Fruit fly (Drosophila melanogaster) whole organism, embryonic: ENCODE data around the gene CG15336.

Experiments used
- ATbp ChIP-seq: fragments of 200-800 bp; sonication (Bioruptor generic); optimal IDR thresholded peaks from 2 replicates; lab custom pipeline; 2017; ENCODE audit warnings: missing biosample characterization, mild to moderate bottlenecking, missing genetic modification characterization, missing genetic modification reagents
- Ada2b ChIP-seq: fragments of 200-800 bp; sonication (Bioruptor generic); IDR thresholded peaks from 2 replicates; pipeline ENCODE4 v1.3.6; 2022; ENCODE audit warnings: missing biosample characterization, missing genetic modification characterization
- BEAF-32 ChIP-seq: fragments of 200-800 bp; sonication (Bioruptor generic); optimal IDR thresholded peaks from 3 replicates; lab custom pipeline; 2017; ENCODE audit warnings: missing biosample characterization, missing genetic modification characterization, mild to moderate bottlenecking, moderate library complexity, missing genetic modification reagents
- C15 ChIP-seq: fragments of 200-800 bp; sonication (Bioruptor generic); IDR thresholded peaks from 3 replicates; pipeline ENCODE4 v1.3.6; 2022; ENCODE audit warnings: missing biosample characterization, missing genetic modification characterization
- CG10321 ChIP-seq: fragments of 200-800 bp; sonication (Bioruptor generic); IDR thresholded peaks from 2 replicates; pipeline ENCODE4 v1.3.6; 2022; ENCODE audit warnings: missing biosample characterization, missing genetic modification characterization
- CG12219 ChIP-seq: fragments of 200-800 bp; sonication (Bioruptor generic); optimal IDR thresholded peaks from 3 replicates; lab custom pipeline; 2018; ENCODE audit warnings: missing biosample characterization, mild to moderate bottlenecking, missing genetic modification characterization
- CG14014 ChIP-seq: fragments of 200-800 bp; sonication (Bioruptor generic); IDR thresholded peaks from 2 replicates; pipeline ENCODE4 v1.3.6; 2022; ENCODE audit warnings: missing biosample characterization, missing genetic modification characterization
- CG14667 ChIP-seq: fragments of 200-800 bp; sonication (Bioruptor generic); IDR thresholded peaks from 2 replicates; pipeline ENCODE4 v1.3.6; 2022; ENCODE audit warnings: missing biosample characterization, missing genetic modification characterization
- CG14860 ChIP-seq: fragments of 200-800 bp; sonication (Bioruptor generic); IDR thresholded peaks from 3 replicates; pipeline ENCODE4 v1.3.6; 2022; ENCODE audit warnings: missing biosample characterization, missing genetic modification characterization; ENCODE audit not compliant: partially characterized antibody
- CG2129 ChIP-seq: fragments of 200-800 bp; sonication (Bioruptor generic); IDR thresholded peaks from 2 replicates; pipeline ENCODE4 v1.3.6; 2022; ENCODE audit warnings: missing biosample characterization, missing genetic modification characterization; ENCODE audit not compliant: partially characterized antibody
- CG2875 ChIP-seq: fragments of 200-800 bp; sonication (Bioruptor generic); optimal IDR thresholded peaks from 2 replicates; lab custom pipeline; 2017; ENCODE audit warnings: missing biosample characterization, mild to moderate bottlenecking, missing genetic modification characterization, missing genetic modification reagents
- CG32772 ChIP-seq: fragments of 200-800 bp; sonication (Bioruptor generic); IDR thresholded peaks from 2 replicates; pipeline ENCODE4 v1.3.6; 2022; ENCODE audit warnings: missing biosample characterization, missing genetic modification characterization
- CG4328 ChIP-seq: fragments of 200-800 bp; sonication (Bioruptor generic); optimal IDR thresholded peaks from 3 replicates; lab custom pipeline; 2017; ENCODE audit warnings: missing biosample characterization, missing genetic modification reagents, missing genetic modification characterization
- CG4707 ChIP-seq: fragments of 200-800 bp; sonication (Bioruptor generic); optimal IDR thresholded peaks from 2 replicates; lab custom pipeline; 2018; ENCODE audit warnings: missing biosample characterization, mild to moderate bottlenecking, missing genetic modification characterization, moderate library complexity
- CG6791 ChIP-seq: fragments of 200-800 bp; sonication (Bioruptor generic); IDR thresholded peaks from 3 replicates; pipeline ENCODE4 v1.3.6; 2022; ENCODE audit warnings: missing biosample characterization, missing genetic modification characterization; ENCODE audit not compliant: partially characterized antibody
- CG6854 ChIP-seq: fragments of 200-800 bp; sonication (Bioruptor generic); optimal IDR thresholded peaks from 3 replicates; lab custom pipeline; 2017; ENCODE audit warnings: missing biosample characterization, mild to moderate bottlenecking, missing genetic modification characterization
- CG8359 ChIP-seq: fragments of 200-800 bp; sonication (Bioruptor generic); optimal IDR thresholded peaks from 2 replicates; lab custom pipeline; 2017; ENCODE audit warnings: missing biosample characterization, mild to moderate bottlenecking, missing genetic modification characterization, borderline replicate concordance
- CoRest ChIP-seq: fragments of 200-800 bp; sonication (Bioruptor generic); optimal IDR thresholded peaks from 3 replicates; lab custom pipeline; 2018; ENCODE audit warnings: missing biosample characterization, mild to moderate bottlenecking, missing genetic modification characterization, moderate library complexity
- Ets65A ChIP-seq: fragments of 200-800 bp; sonication (Bioruptor generic); peaks from one replicate; lab custom pipeline; 2016; ENCODE audit warnings: missing biosample characterization, missing genetic modification characterization
- Fer2 ChIP-seq: fragments of 200-800 bp; sonication (Bioruptor generic); optimal IDR thresholded peaks from 2 replicates; lab custom pipeline; 2018; ENCODE audit warnings: missing biosample characterization, mild to moderate bottlenecking, missing genetic modification characterization, moderate library complexity
- Hr3 ChIP-seq: fragments of 200-800 bp; sonication (Bioruptor generic); optimal IDR thresholded peaks from 3 replicates; lab custom pipeline; 2016; ENCODE audit warnings: missing biosample characterization, missing genetic modification characterization
- Med ChIP-seq: fragments of 200-800 bp; sonication (Bioruptor generic); peaks from one replicate; lab custom pipeline; 2016; ENCODE audit warnings: missing biosample characterization, missing genetic modification characterization, mild to moderate bottlenecking, inconsistent platforms, moderate library complexity
- NC2β ChIP-seq: fragments of 200-800 bp; sonication (Bioruptor generic); optimal IDR thresholded peaks from 2 replicates; lab custom pipeline; 2016; ENCODE audit warnings: missing biosample characterization, missing genetic modification characterization
- Optix ChIP-seq: fragments of 200-800 bp; sonication (Bioruptor generic); IDR thresholded peaks from 3 replicates; pipeline ENCODE4 v1.3.6; 2022; ENCODE audit warnings: missing biosample characterization, missing genetic modification characterization
- bsh ChIP-seq, 2 experiments: fragments of 200-800 bp; sonication (Bioruptor generic); optimal IDR thresholded peaks; 2 replicates each; lab custom pipeline; 2017 to 2018; ENCODE audit warnings: mild to moderate bottlenecking in 2 of 2, missing biosample characterization in 2 of 2, missing genetic modification characterization in 2 of 2, moderate library complexity in 1 of 2
- chinmo ChIP-seq: fragments of 200-800 bp; sonication (Bioruptor generic); IDR thresholded peaks from 4 replicates; pipeline ENCODE4 v1.3.6; 2022; ENCODE audit warnings: missing biosample characterization, missing genetic modification characterization; ENCODE audit not compliant: partially characterized antibody
- crc ChIP-seq: fragments of 200-800 bp; sonication (Bioruptor generic); optimal IDR thresholded peaks from 2 replicates; lab custom pipeline; 2016; ENCODE audit warnings: missing biosample characterization, missing genetic modification characterization
- crol ChIP-seq: fragments of 200-800 bp; sonication (Bioruptor generic); IDR thresholded peaks from 2 replicates; pipeline ENCODE4 v1.3.6; 2022; ENCODE audit warnings: missing biosample characterization, missing genetic modification characterization
- dati ChIP-seq: fragments of 200-800 bp; sonication (Bioruptor generic); IDR thresholded peaks from 2 replicates; pipeline ENCODE4 v1.3.6; 2022; ENCODE audit warnings: missing biosample characterization, missing genetic modification characterization
- dimm ChIP-seq: fragments of 200-800 bp; sonication (Bioruptor generic); IDR thresholded peaks from 2 replicates; pipeline ENCODE4 v1.3.6; 2022; ENCODE audit warnings: missing biosample characterization, missing genetic modification characterization
- en ChIP-seq: fragments of 200-800 bp; sonication (Bioruptor generic); optimal IDR thresholded peaks from 2 replicates; lab custom pipeline; 2016; ENCODE audit warnings: missing biosample characterization, missing genetic modification characterization
- eve ChIP-seq, 2 experiments: fragments of >200 bp; optimal IDR thresholded peaks; 2 replicates each; lab custom pipeline; 2017; ENCODE audit warnings: missing biosample characterization in 2 of 2, missing genetic modification characterization in 2 of 2
- ewg ChIP-seq: fragments of 200-800 bp; sonication (Bioruptor generic); optimal IDR thresholded peaks from 3 replicates; lab custom pipeline; 2017; ENCODE audit warnings: mild to moderate bottlenecking, missing biosample characterization, missing genetic modification reagents, missing genetic modification characterization
- fd64A ChIP-seq: fragments of 200-800 bp; sonication (Bioruptor generic); optimal IDR thresholded peaks from 3 replicates; lab custom pipeline; 2018; ENCODE audit warnings: missing biosample characterization, mild to moderate bottlenecking, missing genetic modification characterization
- gro ChIP-seq: fragments of 200-800 bp; sonication (Bioruptor generic); optimal IDR thresholded peaks from 2 replicates; lab custom pipeline; 2016; ENCODE audit warnings: missing biosample characterization, missing genetic modification characterization
- jing ChIP-seq: fragments of 200-800 bp; sonication (Bioruptor generic); optimal IDR thresholded peaks from 2 replicates; lab custom pipeline; 2018; ENCODE audit warnings: missing biosample characterization, mild to moderate bottlenecking, missing genetic modification characterization
- ken ChIP-seq: fragments of 200-800 bp; sonication (Bioruptor generic); IDR thresholded peaks from 3 replicates; pipeline ENCODE4 v1.3.6; 2022; ENCODE audit warnings: missing biosample characterization, missing genetic modification characterization
- lmd ChIP-seq: fragments of 200-800 bp; sonication (Bioruptor generic); IDR thresholded peaks from 2 replicates; pipeline ENCODE4 v1.3.6; 2022; ENCODE audit warnings: missing biosample characterization, missing genetic modification characterization
- lov ChIP-seq, 2 experiments: fragments of 200-800 bp in 1 of 2; fragments of >200 bp in 1 of 2; sonication (Bioruptor generic) in 1 of 2; IDR thresholded peaks in 1 of 2; optimal IDR thresholded peaks in 1 of 2; 2 replicates in 1 of 2; 3 replicates in 1 of 2; pipeline versions ENCODE4 v1.3.6 to Lab custom; 2017 to 2022; ENCODE audit warnings: missing biosample characterization in 1 of 2, missing genetic modification characterization in 1 of 2
- maf-S ChIP-seq: fragments of 200-800 bp; sonication (Bioruptor generic); optimal IDR thresholded peaks from 2 replicates; lab custom pipeline; 2016; ENCODE audit warnings: missing biosample characterization, missing genetic modification characterization
- nerfin-1 ChIP-seq: fragments of 200-800 bp; sonication (Bioruptor generic); optimal IDR thresholded peaks from 3 replicates; lab custom pipeline; 2019; ENCODE audit warnings: missing biosample characterization, mild to moderate bottlenecking, missing genetic modification characterization, moderate library complexity
- pita ChIP-seq: fragments of 200-800 bp; sonication (Bioruptor generic); optimal IDR thresholded peaks from 2 replicates; lab custom pipeline; 2017; ENCODE audit warnings: missing biosample characterization, mild to moderate bottlenecking, missing genetic modification characterization
- psq ChIP-seq: fragments of 200-800 bp; sonication (Bioruptor generic); optimal IDR thresholded peaks from 2 replicates; lab custom pipeline; 2017; ENCODE audit warnings: missing biosample characterization, missing genetic modification characterization
- sim ChIP-seq: fragments of 200-800 bp; sonication (Bioruptor generic); IDR thresholded peaks from 2 replicates; pipeline ENCODE4 v1.3.6; 2022; ENCODE audit warnings: missing biosample characterization, missing genetic modification characterization
- tio ChIP-seq: fragments of 200-800 bp; sonication (Bioruptor generic); optimal IDR thresholded peaks from 2 replicates; lab custom pipeline; 2017; ENCODE audit warnings: missing biosample characterization, missing genetic modification characterization, inconsistent platforms
- tup ChIP-seq: fragments of 200-800 bp; sonication (Bioruptor generic); optimal IDR thresholded peaks from 2 replicates; lab custom pipeline; 2016; ENCODE audit warnings: missing biosample characterization, mild to moderate bottlenecking, missing genetic modification characterization, moderate library complexity
- unpg ChIP-seq: fragments of 200-800 bp; sonication (Bioruptor generic); optimal IDR thresholded peaks from 3 replicates; lab custom pipeline; 2018; ENCODE audit warnings: missing biosample characterization, mild to moderate bottlenecking, missing genetic modification characterization, moderate library complexity
- zen ChIP-seq: fragments of 200-800 bp; sonication (Bioruptor generic); optimal IDR thresholded peaks from 3 replicates; lab custom pipeline; 2018; ENCODE audit warnings: missing biosample characterization, mild to moderate bottlenecking, missing genetic modification characterization, moderate library complexity
- zf30C ChIP-seq: fragments of 200-800 bp; sonication (Bioruptor generic); optimal IDR thresholded peaks from 3 replicates; lab custom pipeline; 2018; ENCODE audit warnings: missing biosample characterization, mild to moderate bottlenecking, missing genetic modification characterization

The CG15336 gene

DNA sequence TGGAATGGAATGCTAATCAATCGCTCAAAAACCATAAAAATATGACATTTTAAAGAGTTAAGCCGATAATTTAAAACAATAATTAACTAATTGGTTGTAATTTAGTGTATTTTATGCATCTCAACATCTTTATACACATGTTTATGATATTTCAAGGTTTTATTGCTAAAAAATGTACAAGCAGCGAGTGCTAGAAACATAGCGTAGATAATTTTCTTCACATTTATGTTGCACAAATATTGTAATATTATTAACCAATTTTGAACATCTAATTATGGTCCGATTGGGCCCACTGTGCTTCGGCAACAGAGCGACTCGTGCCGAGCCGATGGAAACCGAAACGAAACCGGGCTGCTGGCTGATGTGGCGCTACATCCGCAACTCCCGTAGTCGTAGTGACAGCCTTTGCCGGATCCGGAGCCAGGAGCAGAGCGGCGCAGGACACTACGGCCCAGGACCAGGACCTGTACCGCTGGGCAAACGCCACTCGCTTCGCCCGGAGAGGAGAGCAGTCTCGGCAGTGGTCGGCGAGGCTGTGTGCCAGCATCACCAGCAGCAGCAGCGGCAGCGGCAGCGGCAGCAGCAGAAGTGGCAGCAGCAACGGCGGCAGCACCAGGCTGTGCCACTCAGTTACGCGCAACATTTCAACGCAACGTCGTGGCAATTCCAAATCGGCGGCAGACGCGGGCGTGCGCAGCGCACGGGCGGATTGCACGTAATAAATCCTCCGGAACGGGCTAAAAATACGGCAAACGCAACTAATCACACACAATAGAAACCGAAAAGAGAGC lies 30.6 kb downstream of the CG15336 start, which contains the start of gene sdt (continued):
- no peak for TF ChIP-seq lov (optimal IDR thresholded peaks at IDR 0.05; lab: Kevin White, UChicago)
- TF ChIP-seq lov (GFP tag; IDR thresholded peaks at IDR 0.05; lab: Robert Waterston, UW): no peak
- no peak for TF ChIP-seq CG10321 (GFP tag; lab: Robert Waterston, UW)
- TF ChIP-seq tio: no peak
- TF ChIP-seq CG14860 (GFP tag; lab: Robert Waterston, UW): no peak
- TF ChIP-seq CG4328 (GFP tag; lab: Kevin White, UChicago): no peak
- no peak for TF ChIP-seq nerfin-1 (tag; lab: Kevin White, UChicago)
- no peak for TF ChIP-seq C15 (GFP tag; lab: Robert Waterston, UW)
- no peak for TF ChIP-seq Hr3 (GFP tag; lab: Kevin White, UChicago)
- no peak for TF ChIP-seq CG2875 (GFP tag; lab: Kevin White, UChicago)
- 0 out of 2 replicates have a peak, but pooled peaks have one; percentile 11 for TF ChIP-seq lmd (GFP tag; lab: Robert Waterston, UW)
- no peak for TF ChIP-seq CG12219 (GFP tag; lab: Kevin White, UChicago)
- TF ChIP-seq unpg: no peak
- TF ChIP-seq sim (GFP tag; lab: Robert Waterston, UW): no peak
- no peak for TF ChIP-seq ATbp (GFP tag; lab: Kevin White, UChicago)
- TF ChIP-seq CoRest (tag; lab: Kevin White, UChicago): peak; percentile 25
- TF ChIP-seq CG2129 (GFP tag; lab: Robert Waterston, UW): no peak
- no peak for TF ChIP-seq CG32772
- no peak for TF ChIP-seq pita (GFP tag; lab: Kevin White, UChicago)
- TF ChIP-seq psq (GFP tag; lab: Kevin White, UChicago): no peak
- TF ChIP-seq dimm: no peak
- no peak for TF ChIP-seq en (GFP tag; lab: Kevin White, UChicago)
- TF ChIP-seq crol (GFP tag; lab: Robert Waterston, UW): no peak
- no peak for TF ChIP-seq Fer2 (tag; lab: Kevin White, UChicago)
- TF ChIP-seq dati (GFP tag; lab: Robert Waterston, UW): no peak
- TF ChIP-seq bsh (GFP tag; optimal IDR thresholded peaks at IDR 0.05; lab: Kevin White, UChicago): no peak
- TF ChIP-seq CG4707 (GFP tag; lab: Kevin White, UChicago): peak; percentile 30
- TF ChIP-seq CG14667 (GFP tag; lab: Robert Waterston, UW): no peak
- TF ChIP-seq CG6854 (GFP tag; lab: Kevin White, UChicago): no peak
- TF ChIP-seq ewg (GFP tag; lab: Kevin White, UChicago): peak; percentile 45
- TF ChIP-seq ken (GFP tag; lab: Robert Waterston, UW): no peak
- TF ChIP-seq BEAF-32 (GFP tag; lab: Kevin White, UChicago): no peak
- no peak for TF ChIP-seq NC2β (GFP tag; lab: Kevin White, UChicago)
- TF ChIP-seq Ada2b: no peak
- TF ChIP-seq CG8359: no peak
- no peak for TF ChIP-seq tup
- no peak for TF ChIP-seq jing
- TF ChIP-seq Med: no peak
- no peak for TF ChIP-seq gro (GFP tag; lab: Kevin White, UChicago)
- TF ChIP-seq eve (GFP tag; optimal IDR thresholded peaks at IDR 0.05; lab: Kevin White, UChicago): no peak
- TF ChIP-seq chinmo: no peak
- no peak for TF ChIP-seq maf-S (GFP tag; lab: Kevin White, UChicago)
- TF ChIP-seq CG6791 (GFP tag; lab: Robert Waterston, UW): no peak
- no peak for TF ChIP-seq CG14014 (GFP tag; lab: Robert Waterston, UW)
- no peak for TF ChIP-seq crc (GFP tag; lab: Kevin White, UChicago)
- TF ChIP-seq fd64A (GFP tag; lab: Kevin White, UChicago): no peak
- no peak for TF ChIP-seq zf30C (GFP tag; lab: Kevin White, UChicago)
- TF ChIP-seq Optix: no peak
- no peak for TF ChIP-seq zen
- TF ChIP-seq Ets65A (GFP tag; lab: Kevin White, UChicago): no peak
